Fruit fly (Drosophila melanogaster) whole organism, prepupa: ENCODE results near the gene CG31638.
A peak's percentile ranks its signal among the peaks of the same experiment; 100 is the strongest.

Source experiments
- CG10631 ChIP-seq: fragments of 200-800 bp; sonication (Bioruptor generic); optimal IDR thresholded peaks from 2 replicates; lab custom pipeline; 2016; ENCODE audit warnings: missing biosample characterization, missing genetic modification characterization
- CG10669 ChIP-seq: fragments of 200-800 bp; sonication (Bioruptor generic); optimal IDR thresholded peaks from 3 replicates; lab custom pipeline; 2018; ENCODE audit warnings: missing biosample characterization, mild to moderate bottlenecking, missing genetic modification characterization, moderate library complexity
- CG11294 ChIP-seq: fragments of 200-800 bp; sonication (Bioruptor generic); IDR thresholded peaks from 2 replicates; pipeline ENCODE4 v1.3.6; 2022; ENCODE audit warnings: missing biosample characterization, missing genetic modification characterization
- CG11902 ChIP-seq: fragments of 200-800 bp; sonication (Bioruptor generic); optimal IDR thresholded peaks from 3 replicates; lab custom pipeline; 2016; ENCODE audit warnings: missing biosample characterization, missing genetic modification characterization
- CG15336 ChIP-seq: fragments of 200-800 bp; sonication (Bioruptor generic); IDR thresholded peaks from 2 replicates; pipeline ENCODE4 v1.3.6; 2022; ENCODE audit warnings: missing biosample characterization, missing genetic modification characterization
- CG3032 ChIP-seq: fragments of 200-800 bp; optimal IDR thresholded peaks from 2 replicates; lab custom pipeline; 2019; ENCODE audit warnings: missing biosample characterization, mild to moderate bottlenecking, missing genetic modification characterization, moderate library complexity
- CG32006 ChIP-seq: fragments of 200-800 bp; sonication (Bioruptor generic); optimal IDR thresholded peaks from 3 replicates; lab custom pipeline; 2017; ENCODE audit warnings: missing biosample characterization, mild to moderate bottlenecking, missing genetic modification characterization
- CG34406 ChIP-seq: fragments of 200-800 bp; sonication (Bioruptor generic); optimal IDR thresholded peaks from 3 replicates; lab custom pipeline; 2016; ENCODE audit warnings: missing biosample characterization, missing genetic modification characterization
- CG3919 ChIP-seq: fragments of 200-800 bp; sonication (Bioruptor generic); optimal IDR thresholded peaks from 3 replicates; lab custom pipeline; 2016; ENCODE audit warnings: missing biosample characterization, missing genetic modification characterization
- CG4318 ChIP-seq: fragments of 200-800 bp; sonication (Bioruptor generic); optimal IDR thresholded peaks from 3 replicates; lab custom pipeline; 2017; ENCODE audit warnings: missing biosample characterization, mild to moderate bottlenecking, missing genetic modification characterization
- CG6276 ChIP-seq: fragments of 200-800 bp; sonication (Bioruptor generic); optimal IDR thresholded peaks from 2 replicates; lab custom pipeline; 2017; ENCODE audit warnings: missing biosample characterization, mild to moderate bottlenecking, missing genetic modification characterization
- CG6792 ChIP-seq: fragments of 200-800 bp; sonication (Bioruptor generic); optimal IDR thresholded peaks from 3 replicates; lab custom pipeline; 2016; ENCODE audit warnings: missing biosample characterization, missing genetic modification characterization
- CG6808 ChIP-seq: fragments of 200-800 bp; sonication (Bioruptor generic); optimal IDR thresholded peaks from 3 replicates; lab custom pipeline; 2017; ENCODE audit warnings: missing biosample characterization, missing genetic modification characterization, mild to moderate bottlenecking, moderate library complexity, missing genetic modification reagents
- CG8319 ChIP-seq: fragments of 200-800 bp; sonication (Bioruptor generic); optimal IDR thresholded peaks from 3 replicates; lab custom pipeline; 2016; ENCODE audit warnings: missing biosample characterization, missing genetic modification characterization
- Eip75B ChIP-seq: fragments of 200-800 bp; sonication (Bioruptor generic); optimal IDR thresholded peaks from 3 replicates; lab custom pipeline; 2016; ENCODE audit warnings: missing biosample characterization, missing genetic modification characterization
- Eip78C ChIP-seq: fragments of 200-800 bp; sonication (Bioruptor generic); peaks from one replicate; lab custom pipeline; 2016; ENCODE audit warnings: missing biosample characterization, missing genetic modification characterization
- Ets21C ChIP-seq: fragments of 200-800 bp; sonication (Bioruptor generic); optimal IDR thresholded peaks from 3 replicates; lab custom pipeline; 2016; ENCODE audit warnings: missing biosample characterization, missing genetic modification characterization
- Ets96B ChIP-seq: fragments of 200-800 bp; optimal IDR thresholded peaks from 2 replicates; lab custom pipeline; 2019; ENCODE audit warnings: missing biosample characterization, mild to moderate bottlenecking, missing genetic modification characterization, moderate library complexity
- Gug ChIP-seq: fragments of 200-800 bp; sonication (Bioruptor generic); IDR thresholded peaks from 2 replicates; pipeline ENCODE4 v1.3.6; 2022; ENCODE audit warnings: missing biosample characterization, missing genetic modification characterization
- Hr39 ChIP-seq: fragments of 200-800 bp; sonication (Bioruptor generic); optimal IDR thresholded peaks from 2 replicates; lab custom pipeline; 2016; ENCODE audit warnings: missing biosample characterization, missing genetic modification characterization
- Lpt ChIP-seq: fragments of 200-800 bp; sonication (Bioruptor generic); optimal IDR thresholded peaks from 3 replicates; lab custom pipeline; 2016; ENCODE audit warnings: missing biosample characterization, missing genetic modification characterization
- Met ChIP-seq: fragments of 200-800 bp; sonication (Bioruptor generic); optimal IDR thresholded peaks from 3 replicates; lab custom pipeline; 2016; ENCODE audit warnings: missing biosample characterization, missing genetic modification characterization
- OdsH ChIP-seq: fragments of 200-800 bp; sonication (Bioruptor generic); optimal IDR thresholded peaks from 3 replicates; lab custom pipeline; 2016; ENCODE audit warnings: missing biosample characterization, missing genetic modification characterization
- Smox ChIP-seq: fragments of 200-800 bp; sonication (Bioruptor generic); optimal IDR thresholded peaks from 3 replicates; lab custom pipeline; 2016; ENCODE audit warnings: missing biosample characterization, missing genetic modification characterization
- Sox102F ChIP-seq: fragments of 200-800 bp; sonication (Bioruptor generic); optimal IDR thresholded peaks from 2 replicates; lab custom pipeline; 2016; ENCODE audit warnings: missing biosample characterization, mild to moderate bottlenecking, missing genetic modification characterization
- Sox15 ChIP-seq: fragments of 200-800 bp; sonication (Bioruptor generic); optimal IDR thresholded peaks from 3 replicates; lab custom pipeline; 2016; ENCODE audit warnings: missing biosample characterization, missing genetic modification characterization
- acj6 ChIP-seq: fragments of 200-800 bp; sonication (Bioruptor generic); optimal IDR thresholded peaks from 3 replicates; lab custom pipeline; 2016; ENCODE audit warnings: missing biosample characterization, missing genetic modification characterization
- dsx ChIP-seq: fragments of 200-800 bp; optimal IDR thresholded peaks from 3 replicates; lab custom pipeline; 2019; ENCODE audit warnings: missing biosample characterization, mild to moderate bottlenecking, missing genetic modification characterization, moderate library complexity; ENCODE audit not compliant: poor library complexity, severe bottlenecking
- eg ChIP-seq: fragments of 200-800 bp; sonication (Bioruptor generic); IDR thresholded peaks from 3 replicates; pipeline ENCODE4 v1.3.6; 2022; ENCODE audit warnings: missing biosample characterization, missing genetic modification characterization
- fd59A ChIP-seq: fragments of 200-800 bp; sonication (Bioruptor generic); optimal IDR thresholded peaks from 2 replicates; lab custom pipeline; 2017; ENCODE audit warnings: missing biosample characterization, mild to moderate bottlenecking, missing genetic modification characterization, missing genetic modification reagents
- fkh ChIP-seq: fragments of 200-800 bp; sonication (Bioruptor generic); optimal IDR thresholded peaks from 3 replicates; lab custom pipeline; 2017; ENCODE audit warnings: missing biosample characterization, mild to moderate bottlenecking, missing genetic modification characterization, moderate library complexity
- net ChIP-seq: fragments of 200-800 bp; sonication (Bioruptor generic); optimal IDR thresholded peaks from 3 replicates; lab custom pipeline; 2016; ENCODE audit warnings: missing biosample characterization, missing genetic modification characterization
- spab ChIP-seq: fragments of 200-800 bp; sonication (Bioruptor generic); optimal IDR thresholded peaks from 2 replicates; lab custom pipeline; 2017; ENCODE audit warnings: missing biosample characterization, mild to moderate bottlenecking, missing genetic modification characterization, missing genetic modification reagents
- ss ChIP-seq, 2 experiments: fragments of 200-800 bp; sonication (Bioruptor generic); optimal IDR thresholded peaks; 2 replicates in 1 of 2; 3 replicates in 1 of 2; lab custom pipeline; 2017 to 2018; ENCODE audit warnings: mild to moderate bottlenecking in 2 of 2, missing biosample characterization in 2 of 2, missing genetic modification characterization in 2 of 2, moderate library complexity in 1 of 2
- svp ChIP-seq: fragments of 200-800 bp; sonication (Bioruptor generic); peaks from one replicate; lab custom pipeline; 2016; ENCODE audit warnings: missing biosample characterization, missing genetic modification characterization
- topi ChIP-seq: fragments of 200-800 bp; sonication (Bioruptor generic); optimal IDR thresholded peaks from 3 replicates; lab custom pipeline; 2016; ENCODE audit warnings: missing biosample characterization, missing genetic modification characterization

The CG31638 gene

DNA sequence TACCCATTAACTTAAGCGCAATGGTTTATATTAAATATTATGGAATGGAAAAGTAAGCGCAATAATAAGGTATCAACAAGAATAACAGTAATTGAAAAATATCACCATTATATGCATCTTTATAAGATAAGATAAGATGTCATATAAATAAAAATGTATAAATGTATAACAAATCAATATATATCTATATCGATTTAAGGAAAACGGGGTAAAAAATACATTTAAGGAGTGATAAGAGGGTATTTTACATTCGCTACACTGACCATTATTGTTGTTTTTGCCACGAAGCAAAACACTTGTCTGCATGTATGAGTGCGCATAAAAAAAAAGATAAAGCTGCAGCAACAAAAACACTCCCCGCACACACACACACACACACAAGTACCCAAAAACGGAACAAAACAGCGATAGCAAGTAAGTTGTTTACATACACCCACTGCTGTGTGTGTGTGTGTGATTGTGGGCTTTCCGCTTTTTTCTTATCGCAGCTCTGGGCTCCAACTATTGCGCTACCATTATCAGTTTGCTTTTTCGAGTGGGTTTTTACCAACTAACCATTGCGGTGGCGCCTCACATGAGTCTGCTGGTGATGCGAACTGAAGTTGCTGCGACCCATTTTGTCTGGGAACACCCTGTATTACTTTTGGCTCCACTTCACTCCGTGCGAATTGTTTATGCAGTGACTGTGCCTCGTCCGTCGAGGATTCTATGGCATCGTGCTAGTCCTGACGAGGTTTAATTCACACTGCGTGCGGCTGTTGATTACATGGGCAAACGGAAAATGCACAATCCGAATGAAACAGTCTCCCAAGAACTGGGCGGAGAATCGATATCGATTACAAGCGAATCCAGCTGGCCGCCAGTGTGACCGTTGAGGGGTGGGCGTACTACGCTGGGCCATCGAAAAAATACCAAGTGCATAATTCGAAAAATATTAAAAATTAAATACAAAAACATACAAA is 17.5 kb upstream of the CG31638 start, which contains the start of gene mmy (continued):
- TF ChIP-seq CG11294 (GFP tag; lab: Robert Waterston, UW), result peak; percentile 31
- peak; percentile 75 to 81 for TF ChIP-seq ss (GFP tag; optimal IDR thresholded peaks at IDR 0.05; lab: Kevin White, UChicago)
- TF ChIP-seq acj6 (GFP tag; lab: Kevin White, UChicago), result peak; percentile 67
- peak; percentile 43; the same call in 1 of the 2 replicates for TF ChIP-seq Gug (GFP tag; lab: Robert Waterston, UW)
- no peak for TF ChIP-seq CG8319
- peak; percentile 96 for TF ChIP-seq fkh (GFP tag; lab: Kevin White, UChicago)
- TF ChIP-seq Sox15 (GFP tag; lab: Kevin White, UChicago), result peak; percentile 22
- peak; percentile 27 for TF ChIP-seq CG10669 (GFP tag; lab: Kevin White, UChicago)
- peak; percentile 67 for TF ChIP-seq spab (GFP tag; lab: Kevin White, UChicago)
- peak; percentile 85; the same call in 2 of the 3 replicates for TF ChIP-seq eg
- peak; percentile 81 for TF ChIP-seq CG15336 (GFP tag; lab: Robert Waterston, UW)
- peak; percentile 72 for TF ChIP-seq CG3032
- peak; percentile 72 for TF ChIP-seq CG6808
- peak; percentile 67 for TF ChIP-seq net
- peak; percentile 33 for TF ChIP-seq CG11902 (GFP tag; lab: Kevin White, UChicago)
- TF ChIP-seq svp (GFP tag; lab: Kevin White, UChicago), result peak; percentile 72
- peak; percentile 84 for TF ChIP-seq CG32006
- peak; percentile 82 for TF ChIP-seq Ets96B
- TF ChIP-seq fd59A, result peak; percentile 69

dm6 chr2L:6474298-6474697 is 16.6 kb upstream of the CG31638 start:
- TF ChIP-seq CG3919 (no peak), CG15336 (GFP tag; lab: Robert Waterston, UW) (0 out of 2 replicates have a peak, but pooled peaks have one; percentile 12), CG6792 (no peak), fkh (GFP tag; lab: Kevin White, UChicago) (no peak), Eip78C (GFP tag; lab: Kevin White, UChicago) (peak; percentile 56)

DNA sequence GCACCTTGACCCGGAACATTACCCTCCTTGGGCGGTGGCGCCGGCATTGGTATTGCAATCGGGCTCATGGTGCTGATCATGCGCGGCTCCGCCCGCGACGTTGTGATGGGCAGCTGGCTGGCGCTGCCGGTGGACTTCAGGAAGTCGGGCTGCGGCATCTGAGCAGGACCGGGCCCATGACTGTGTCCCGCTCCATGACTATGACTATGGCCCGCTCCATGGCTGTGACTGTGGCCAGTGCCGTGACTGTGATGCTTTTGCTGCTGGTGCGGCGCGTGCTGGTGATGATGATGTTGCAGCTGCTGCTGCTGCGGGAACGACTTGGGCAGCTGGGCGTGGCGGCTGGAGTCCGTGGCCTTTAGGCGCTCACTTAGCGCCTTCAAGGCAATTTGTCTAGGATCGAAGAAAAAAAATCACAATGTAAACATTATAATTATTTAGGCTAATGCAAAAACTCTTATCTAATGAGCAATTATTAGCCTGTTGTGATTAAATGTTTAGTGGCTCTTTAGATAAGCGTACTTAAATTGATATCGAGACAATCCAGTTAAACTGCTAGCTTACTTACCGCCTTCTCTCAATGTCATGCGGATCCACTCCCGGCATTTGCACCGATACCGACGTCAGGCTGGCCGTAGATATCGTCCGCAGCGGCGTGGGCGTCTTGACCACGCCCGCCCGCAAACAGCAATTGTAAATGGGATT is 15.8 kb upstream of the CG31638 start:
- TF ChIP-seq CG34406 (GFP tag; lab: Kevin White, UChicago) (no peak), CG11902 (GFP tag; lab: Kevin White, UChicago) (no peak), dsx (GFP tag; lab: Kevin White, UChicago) (no peak), spab (GFP tag; lab: Kevin White, UChicago) (no peak), CG11294 (GFP tag; lab: Robert Waterston, UW) (no peak), ss (GFP tag; optimal IDR thresholded peaks at IDR 0.05; lab: Kevin White, UChicago) (no peak), topi (GFP tag; lab: Kevin White, UChicago) (no peak)

- peak; percentile 7 for TF ChIP-seq fkh (GFP tag; lab: Kevin White, UChicago)
- TF ChIP-seq net, result no peak
- TF ChIP-seq CG6276 (GFP tag; lab: Kevin White, UChicago), result no peak
- TF ChIP-seq CG8319, result no peak
- no peak for TF ChIP-seq CG34406 (GFP tag; lab: Kevin White, UChicago)
Observed at dm6 chr2L:6476753-6477152, 14.1 kb upstream of the CG31638 start, which contains the start of gene CG9536. CG9536 (minus strand) TSS chr2L:6476975.

DNA sequence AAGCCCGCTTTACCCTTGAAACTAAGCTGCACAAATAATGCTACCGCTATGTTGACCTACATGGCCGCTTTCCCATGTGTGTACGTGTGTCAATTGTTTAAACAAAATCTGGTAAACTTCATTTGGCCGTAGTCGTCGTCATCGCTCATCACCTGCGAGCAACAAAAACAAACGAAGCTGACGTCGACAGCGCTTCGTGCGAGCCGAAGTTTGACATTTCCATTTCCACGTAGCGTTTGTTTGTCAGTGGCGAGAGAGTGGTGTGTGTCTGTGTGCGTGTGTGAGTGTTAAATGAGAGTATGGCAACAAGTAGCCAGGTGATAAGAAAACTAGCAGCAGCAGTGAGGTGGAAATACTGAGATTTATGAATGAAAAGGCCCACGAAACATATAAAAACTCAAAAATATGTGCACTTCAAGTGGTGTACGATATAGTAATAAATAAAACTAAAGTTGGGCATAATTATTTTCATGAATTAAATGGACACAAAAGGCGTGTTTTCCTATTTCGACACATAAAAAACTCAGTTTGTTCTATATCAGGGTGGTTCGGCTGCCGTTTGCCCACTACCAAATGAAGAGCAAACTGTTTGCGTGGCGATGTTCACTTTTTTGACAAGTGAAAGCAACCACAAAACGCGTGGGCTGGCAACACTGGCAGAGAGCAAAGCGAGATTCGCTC is 11.5 kb upstream of the CG31638 start:
- TF ChIP-seq CG34406 (GFP tag; lab: Kevin White, UChicago), result no peak
- TF ChIP-seq Met, result peak; percentile 14
- TF ChIP-seq Eip75B (GFP tag; lab: Kevin White, UChicago), result no peak
- TF ChIP-seq OdsH, result no peak
- peak; percentile 97 for TF ChIP-seq fkh (GFP tag; lab: Kevin White, UChicago)
- TF ChIP-seq CG11902 (GFP tag; lab: Kevin White, UChicago), result no peak
- no peak for TF ChIP-seq CG3032
- TF ChIP-seq CG11294 (GFP tag; lab: Robert Waterston, UW), result no peak
- TF ChIP-seq CG8319, result no peak
- TF ChIP-seq Lpt (GFP tag; lab: Kevin White, UChicago), result no peak
- no peak for TF ChIP-seq CG4318 (GFP tag; lab: Kevin White, UChicago)
- TF ChIP-seq CG10631 (GFP tag; lab: Kevin White, UChicago), result no peak
- no peak for TF ChIP-seq Hr39
- peak; percentile 49 for TF ChIP-seq svp (GFP tag; lab: Kevin White, UChicago)
- TF ChIP-seq acj6 (GFP tag; lab: Kevin White, UChicago), result peak; percentile 18
- no peak for TF ChIP-seq spab (GFP tag; lab: Kevin White, UChicago)
- TF ChIP-seq CG6792, result no peak
- TF ChIP-seq fd59A, result no peak
- TF ChIP-seq Sox102F (GFP tag; lab: Kevin White, UChicago), result peak; percentile 13
- TF ChIP-seq CG32006, result peak; percentile 48
- no peak for TF ChIP-seq Smox
- TF ChIP-seq Ets21C (GFP tag; lab: Kevin White, UChicago), result no peak
- no peak for TF ChIP-seq CG10669 (GFP tag; lab: Kevin White, UChicago)
